Fruit fly (Drosophila melanogaster) whole organism, embryonic: ENCODE results near the gene arx.
A peak's percentile ranks its signal among the peaks of the same experiment; 100 is the strongest.

ENCODE experiments used
- Asciz ChIP-seq: fragments of 200-800 bp; sonication (Bioruptor generic); optimal IDR thresholded peaks from 2 replicates; lab custom pipeline; 2017; ENCODE audit warnings: missing biosample characterization, mild to moderate bottlenecking, missing genetic modification characterization, missing genetic modification reagents
- Blimp-1 ChIP-seq: fragments of 200-800 bp; sonication (Bioruptor generic); optimal IDR thresholded peaks from 3 replicates; lab custom pipeline; 2018; ENCODE audit warnings: missing biosample characterization, missing genetic modification characterization, mild to moderate bottlenecking, moderate library complexity, missing genetic modification reagents
- Bteb2 ChIP-seq: fragments of 200-800 bp; sonication (Bioruptor generic); optimal IDR thresholded peaks from 2 replicates; lab custom pipeline; 2016; ENCODE audit warnings: missing biosample characterization, missing genetic modification characterization
- CG10267 ChIP-seq: fragments of 200-800 bp; sonication (Bioruptor generic); optimal IDR thresholded peaks from 2 replicates; lab custom pipeline; 2018; ENCODE audit warnings: missing biosample characterization, mild to moderate bottlenecking, missing genetic modification characterization, moderate library complexity
- CG12104 ChIP-seq: fragments of 200-800 bp; sonication (Bioruptor generic); optimal IDR thresholded peaks from 3 replicates; lab custom pipeline; 2016; ENCODE audit warnings: missing biosample characterization, missing genetic modification characterization
- CG12219 ChIP-seq: fragments of 200-800 bp; sonication (Bioruptor generic); optimal IDR thresholded peaks from 3 replicates; lab custom pipeline; 2018; ENCODE audit warnings: missing biosample characterization, mild to moderate bottlenecking, missing genetic modification characterization
- CG12236 ChIP-seq: fragments of 200-800 bp; sonication (Bioruptor generic); optimal IDR thresholded peaks from 2 replicates; lab custom pipeline; 2016; ENCODE audit warnings: missing biosample characterization, missing genetic modification characterization
- CG12744 ChIP-seq: fragments of 200-800 bp; sonication (Bioruptor generic); optimal IDR thresholded peaks from 2 replicates; lab custom pipeline; 2016; ENCODE audit warnings: missing biosample characterization, missing genetic modification characterization
- CG12942 ChIP-seq: fragments of 200-800 bp; sonication (Bioruptor generic); optimal IDR thresholded peaks from 3 replicates; lab custom pipeline; 2016; ENCODE audit warnings: missing biosample characterization, missing genetic modification characterization
- CG13424 ChIP-seq: fragments of 200-800 bp; sonication (Bioruptor generic); optimal IDR thresholded peaks from 2 replicates; lab custom pipeline; 2019; ENCODE audit warnings: missing biosample characterization, mild to moderate bottlenecking, missing genetic modification characterization, moderate library complexity
- CG13624 ChIP-seq: fragments of 200-800 bp; sonication (Bioruptor generic); optimal IDR thresholded peaks from 2 replicates; lab custom pipeline; 2016; ENCODE audit warnings: missing biosample characterization, missing genetic modification characterization
- CG14667 ChIP-seq: fragments of 200-800 bp; sonication (Bioruptor generic); IDR thresholded peaks from 2 replicates; pipeline ENCODE4 v1.3.6; 2022; ENCODE audit warnings: missing biosample characterization, missing genetic modification characterization
- CG14710 ChIP-seq: fragments of 200-800 bp; sonication (Bioruptor generic); optimal IDR thresholded peaks from 3 replicates; lab custom pipeline; 2019; ENCODE audit warnings: missing biosample characterization, mild to moderate bottlenecking, missing genetic modification characterization, moderate library complexity
- CG15011 ChIP-seq: fragments of 200-800 bp; sonication (Bioruptor generic); optimal IDR thresholded peaks from 3 replicates; lab custom pipeline; 2018; ENCODE audit warnings: missing biosample characterization, mild to moderate bottlenecking, missing genetic modification characterization
- CG17328 ChIP-seq: fragments of 200-800 bp; sonication (Bioruptor generic); IDR thresholded peaks from 2 replicates; pipeline ENCODE4 v1.3.6; 2022; ENCODE audit warnings: missing biosample characterization, missing genetic modification characterization
- CG17912 ChIP-seq: fragments of 200-800 bp; sonication (Bioruptor generic); optimal IDR thresholded peaks from 2 replicates; lab custom pipeline; 2018; ENCODE audit warnings: missing biosample characterization, mild to moderate bottlenecking, missing genetic modification characterization
- CG2202 ChIP-seq: fragments of 200-800 bp; sonication (Bioruptor generic); optimal IDR thresholded peaks from 2 replicates; lab custom pipeline; 2018; ENCODE audit warnings: missing biosample characterization, mild to moderate bottlenecking, missing genetic modification characterization
- CG2678 ChIP-seq: fragments of 200-800 bp; sonication (Bioruptor generic); optimal IDR thresholded peaks from 3 replicates; lab custom pipeline; 2019; ENCODE audit warnings: missing biosample characterization, mild to moderate bottlenecking, missing genetic modification characterization, moderate library complexity
- CG31365 ChIP-seq: fragments of 200-800 bp; sonication (Bioruptor generic); optimal IDR thresholded peaks from 2 replicates; lab custom pipeline; 2018; ENCODE audit warnings: missing biosample characterization, mild to moderate bottlenecking, missing genetic modification characterization
- CG32772 ChIP-seq: fragments of 200-800 bp; sonication (Bioruptor generic); IDR thresholded peaks from 2 replicates; pipeline ENCODE4 v1.3.6; 2022; ENCODE audit warnings: missing biosample characterization, missing genetic modification characterization
- CG3838 ChIP-seq: fragments of 200-800 bp; sonication (Bioruptor generic); optimal IDR thresholded peaks from 3 replicates; lab custom pipeline; 2016; ENCODE audit warnings: missing biosample characterization, missing genetic modification characterization
- CG4617 ChIP-seq: fragments of 200-800 bp; sonication (Bioruptor generic); optimal IDR thresholded peaks from 3 replicates; lab custom pipeline; 2016; ENCODE audit warnings: missing biosample characterization, missing genetic modification characterization, borderline replicate concordance
- CG4730 ChIP-seq: fragments of 200-800 bp; sonication (Bioruptor generic); IDR thresholded peaks from 2 replicates; pipeline ENCODE4 v1.3.6; 2022; ENCODE audit warnings: missing biosample characterization, missing genetic modification characterization
- CG5245 ChIP-seq: fragments of 200-800 bp; sonication (Bioruptor generic); optimal IDR thresholded peaks from 3 replicates; lab custom pipeline; 2016; ENCODE audit warnings: missing biosample characterization, missing genetic modification characterization
- CG6654 ChIP-seq: fragments of 200-800 bp; sonication (Bioruptor generic); optimal IDR thresholded peaks from 2 replicates; lab custom pipeline; 2017; ENCODE audit warnings: missing biosample characterization, mild to moderate bottlenecking, missing genetic modification characterization
- CG7839 ChIP-seq: fragments of 200-800 bp; sonication (Bioruptor generic); optimal IDR thresholded peaks from 3 replicates; lab custom pipeline; 2018; ENCODE audit warnings: missing biosample characterization, mild to moderate bottlenecking, missing genetic modification characterization, moderate library complexity
- CG7987 ChIP-seq: fragments of 200-800 bp; sonication (Bioruptor generic); optimal IDR thresholded peaks from 2 replicates; lab custom pipeline; 2018; ENCODE audit warnings: missing biosample characterization, mild to moderate bottlenecking, missing genetic modification characterization, moderate library complexity
- CG8765 ChIP-seq: fragments of 200-800 bp; sonication (Bioruptor generic); IDR thresholded peaks from 2 replicates; pipeline ENCODE4 v1.3.6; 2022; ENCODE audit warnings: missing biosample characterization, missing genetic modification characterization
- CG8944 ChIP-seq: fragments of 200-800 bp; sonication (Bioruptor generic); optimal IDR thresholded peaks from 3 replicates; lab custom pipeline; 2016; ENCODE audit warnings: missing biosample characterization, missing genetic modification characterization
- CG9932 ChIP-seq: fragments of 200-800 bp; sonication (Bioruptor generic); IDR thresholded peaks from 2 replicates; pipeline ENCODE4 v1.3.6; 2022; ENCODE audit warnings: missing biosample characterization, missing genetic modification characterization
- CrebB ChIP-seq: fragments of 200-800 bp; sonication (Bioruptor generic); optimal IDR thresholded peaks from 3 replicates; lab custom pipeline; 2018; ENCODE audit warnings: missing biosample characterization, mild to moderate bottlenecking, missing genetic modification characterization
- Ets97D ChIP-seq: fragments of 200-800 bp; sonication (Bioruptor generic); optimal IDR thresholded peaks from 3 replicates; lab custom pipeline; 2016; ENCODE audit warnings: missing biosample characterization, missing genetic modification characterization
- Gsc ChIP-seq: fragments of 200-800 bp; sonication (Bioruptor generic); IDR thresholded peaks from 2 replicates; pipeline ENCODE4 v1.3.6; 2022; ENCODE audit warnings: missing biosample characterization, missing genetic modification characterization
- Meics ChIP-seq: fragments of 200-800 bp; sonication (Bioruptor generic); optimal IDR thresholded peaks from 2 replicates; lab custom pipeline; 2017; ENCODE audit warnings: missing biosample characterization, mild to moderate bottlenecking, missing genetic modification characterization
- Oli ChIP-seq: fragments of 200-800 bp; sonication (Bioruptor generic); optimal IDR thresholded peaks from 2 replicates; lab custom pipeline; 2018; ENCODE audit warnings: missing biosample characterization, mild to moderate bottlenecking, missing genetic modification characterization, moderate library complexity
- YL-1 ChIP-seq: fragments of 200-800 bp; sonication (Bioruptor generic); optimal IDR thresholded peaks from 3 replicates; lab custom pipeline; 2017; ENCODE audit warnings: missing biosample characterization, mild to moderate bottlenecking, missing genetic modification characterization
- bcd ChIP-seq: fragments of 200-800 bp; sonication (Bioruptor generic); optimal IDR thresholded peaks from 2 replicates; lab custom pipeline; 2017; ENCODE audit warnings: missing biosample characterization, mild to moderate bottlenecking, missing genetic modification characterization
- chn ChIP-seq: fragments of 200-800 bp; sonication (Bioruptor generic); optimal IDR thresholded peaks from 2 replicates; lab custom pipeline; 2016; ENCODE audit warnings: missing biosample characterization, missing genetic modification characterization
- crc ChIP-seq: fragments of 200-800 bp; sonication (Bioruptor generic); optimal IDR thresholded peaks from 2 replicates; lab custom pipeline; 2016; ENCODE audit warnings: missing biosample characterization, missing genetic modification characterization
- crp ChIP-seq, 2 experiments: fragments of 200-800 bp; sonication (Bioruptor generic); optimal IDR thresholded peaks; 2 replicates in 1 of 2; 3 replicates in 1 of 2; lab custom pipeline; 2017; ENCODE audit warnings: missing biosample characterization in 2 of 2, missing genetic modification characterization in 2 of 2, mild to moderate bottlenecking in 1 of 2, moderate library complexity in 1 of 2
- esg ChIP-seq: fragments of 200-800 bp; sonication (Bioruptor generic); conservative IDR thresholded peaks from 2 replicates; pipeline ENCODE4 v1.3.6; 2022; ENCODE audit warnings: missing biosample characterization, missing genetic modification characterization
- exex ChIP-seq: fragments of 200-800 bp; sonication (Bioruptor generic); optimal IDR thresholded peaks from 4 replicates; lab custom pipeline; 2018; ENCODE audit warnings: missing biosample characterization, mild to moderate bottlenecking, missing genetic modification characterization, moderate library complexity
- fd64A ChIP-seq: fragments of 200-800 bp; sonication (Bioruptor generic); optimal IDR thresholded peaks from 3 replicates; lab custom pipeline; 2018; ENCODE audit warnings: missing biosample characterization, mild to moderate bottlenecking, missing genetic modification characterization
- grau ChIP-seq: fragments of 200-800 bp; optimal IDR thresholded peaks from 3 replicates; lab custom pipeline; 2019; ENCODE audit warnings: missing biosample characterization, mild to moderate bottlenecking, missing genetic modification characterization, moderate library complexity
- grn ChIP-seq: fragments of 200-800 bp; sonication (Bioruptor generic); optimal IDR thresholded peaks from 3 replicates; lab custom pipeline; 2017; ENCODE audit warnings: missing biosample characterization, missing genetic modification characterization
- ind ChIP-seq: fragments of 200-800 bp; sonication (Bioruptor generic); optimal IDR thresholded peaks from 3 replicates; lab custom pipeline; 2016; ENCODE audit warnings: missing biosample characterization, missing genetic modification characterization
- rib ChIP-seq: fragments of 200-800 bp; sonication (Bioruptor generic); IDR thresholded peaks from 2 replicates; pipeline ENCODE4 v1.3.6; 2022; ENCODE audit warnings: missing biosample characterization, missing genetic modification characterization
- sqz ChIP-seq: fragments of 200-800 bp; sonication (Bioruptor generic); optimal IDR thresholded peaks from 3 replicates; lab custom pipeline; 2018; ENCODE audit warnings: missing biosample characterization, mild to moderate bottlenecking, missing genetic modification characterization
- tgo ChIP-seq: fragments of 200-800 bp; sonication (Bioruptor generic); IDR thresholded peaks from 3 replicates; pipeline ENCODE4 v1.3.6; 2022; ENCODE audit warnings: missing biosample characterization, missing genetic modification characterization
- tio ChIP-seq: fragments of 200-800 bp; sonication (Bioruptor generic); optimal IDR thresholded peaks from 2 replicates; lab custom pipeline; 2017; ENCODE audit warnings: missing biosample characterization, missing genetic modification characterization, inconsistent platforms

arx gene

dm6 chr3L:18898770-18899278, 2.5 kb downstream of the arx start, which contains the start of gene RpL26 (continued):
- peak; percentile 71 for TF ChIP-seq CG12942 (GFP tag; lab: Kevin White, UChicago)
- TF ChIP-seq CG32772 (GFP tag; lab: Robert Waterston, UW) = peak; percentile 50
- peak; percentile 87 for TF ChIP-seq CG14710
- TF ChIP-seq CG17328 (GFP tag; lab: Robert Waterston, UW) = peak; percentile 53; the same call in 1 of the 2 replicates
- peak; percentile 99 for TF ChIP-seq Ets97D (GFP tag; lab: Kevin White, UChicago)
- peak; percentile 93 for TF ChIP-seq CG10267
- peak; percentile 75 for TF ChIP-seq bcd (GFP tag; lab: Kevin White, UChicago)
- no peak; the same call in 2 of the 3 replicates for TF ChIP-seq tgo (GFP tag; lab: Robert Waterston, UW)
- TF ChIP-seq CG15011 = peak; percentile 66
- peak; percentile 67; the same call in 1 of the 2 replicates for TF ChIP-seq CG8765
- peak; percentile 92 for TF ChIP-seq CG13624 (GFP tag; lab: Kevin White, UChicago)
- TF ChIP-seq rib = no peak
- no peak for TF ChIP-seq Asciz
- peak; percentile 55 for TF ChIP-seq CG4617 (GFP tag; lab: Kevin White, UChicago)
- peak; percentile 69 for TF ChIP-seq CG12744 (GFP tag; lab: Kevin White, UChicago)
- TF ChIP-seq sqz (GFP tag; lab: Kevin White, UChicago) = no peak
- peak; percentile 45 for TF ChIP-seq exex (tag; lab: Kevin White, UChicago)
- TF ChIP-seq grau (tag; lab: Kevin White, UChicago) = peak; percentile 83
- peak; percentile 66 for TF ChIP-seq esg
- peak; percentile 65 for TF ChIP-seq crc
- peak; percentile 6 for TF ChIP-seq CG12236 (GFP tag; lab: Kevin White, UChicago)
- TF ChIP-seq CG3838 (GFP tag; lab: Kevin White, UChicago) = peak; percentile 45
- peak; percentile 55 for TF ChIP-seq CG17912 (GFP tag; lab: Kevin White, UChicago)
- TF ChIP-seq CG2678 (tag; lab: Kevin White, UChicago) = peak; percentile 76
- peak; percentile 89 for TF ChIP-seq YL-1
- peak; percentile 29 for TF ChIP-seq CG31365
- TF ChIP-seq fd64A (GFP tag; lab: Kevin White, UChicago) = peak; percentile 41
- no peak for TF ChIP-seq Blimp-1
- TF ChIP-seq Bteb2 (GFP tag; lab: Kevin White, UChicago) = peak; percentile 72
- no peak for TF ChIP-seq tio (GFP tag; lab: Kevin White, UChicago)
- no peak for TF ChIP-seq Gsc
- peak; percentile 5 for TF ChIP-seq grn (GFP tag; lab: Kevin White, UChicago)
- TF ChIP-seq CG2202 = peak; percentile 56
- peak; percentile 92 for TF ChIP-seq CG9932 (GFP tag; lab: Robert Waterston, UW)
- TF ChIP-seq CG7839 (tag; lab: Kevin White, UChicago) = peak; percentile 53
- peak; percentile 51 for TF ChIP-seq Oli (tag; lab: Kevin White, UChicago)
- peak; percentile 68 for TF ChIP-seq Meics (GFP tag; lab: Kevin White, UChicago)
- TF ChIP-seq CG12104 (GFP tag; lab: Kevin White, UChicago) = peak; percentile 62
- peak; percentile 61 for TF ChIP-seq CrebB
- no peak for TF ChIP-seq CG12219 (GFP tag; lab: Kevin White, UChicago)
- TF ChIP-seq CG8944 (GFP tag; lab: Kevin White, UChicago) = peak; percentile 86
- peak; percentile 11 for TF ChIP-seq CG5245 (GFP tag; lab: Kevin White, UChicago)
- peak; percentile 64 for TF ChIP-seq ind (GFP tag; lab: Kevin White, UChicago)
- peak; percentile 84 for TF ChIP-seq chn (GFP tag; lab: Kevin White, UChicago)
- peak; percentile 87 for TF ChIP-seq CG13424
- TF ChIP-seq crp (GFP tag; optimal IDR thresholded peaks at IDR 0.05; lab: Kevin White, UChicago) = peak in 1 of 2 experiments; percentile 54
- no peak for TF ChIP-seq CG6654
- no peak; the same call in 1 of the 2 replicates for TF ChIP-seq CG14667 (GFP tag; lab: Robert Waterston, UW)
- 0 out of 2 replicates have a peak, but pooled peaks have one; percentile 52 for TF ChIP-seq CG4730 (GFP tag; lab: Robert Waterston, UW)
- TF ChIP-seq CG7987 = peak; percentile 66
